Fruit fly (Drosophila melanogaster) whole organism, prepupa: ENCODE data around the gene CG11050.

Source experiments
- CG10631 ChIP-seq: fragments of 200-800 bp; sonication (Bioruptor generic); optimal IDR thresholded peaks from 2 replicates; lab custom pipeline; 2016; ENCODE audit warnings: missing biosample characterization, missing genetic modification characterization
- CG11902 ChIP-seq: fragments of 200-800 bp; sonication (Bioruptor generic); optimal IDR thresholded peaks from 3 replicates; lab custom pipeline; 2016; ENCODE audit warnings: missing biosample characterization, missing genetic modification characterization
- CG15336 ChIP-seq: fragments of 200-800 bp; sonication (Bioruptor generic); IDR thresholded peaks from 2 replicates; pipeline ENCODE4 v1.3.6; 2022; ENCODE audit warnings: missing biosample characterization, missing genetic modification characterization
- CG1621 ChIP-seq: fragments of 200-800 bp; sonication (Bioruptor generic); optimal IDR thresholded peaks from 3 replicates; lab custom pipeline; 2018; ENCODE audit warnings: missing biosample characterization, mild to moderate bottlenecking, missing genetic modification characterization
- CG3032 ChIP-seq: fragments of 200-800 bp; optimal IDR thresholded peaks from 2 replicates; lab custom pipeline; 2019; ENCODE audit warnings: missing biosample characterization, mild to moderate bottlenecking, missing genetic modification characterization, moderate library complexity
- CG32006 ChIP-seq: fragments of 200-800 bp; sonication (Bioruptor generic); optimal IDR thresholded peaks from 3 replicates; lab custom pipeline; 2017; ENCODE audit warnings: missing biosample characterization, mild to moderate bottlenecking, missing genetic modification characterization
- CG34406 ChIP-seq: fragments of 200-800 bp; sonication (Bioruptor generic); optimal IDR thresholded peaks from 3 replicates; lab custom pipeline; 2016; ENCODE audit warnings: missing biosample characterization, missing genetic modification characterization
- CG3919 ChIP-seq: fragments of 200-800 bp; sonication (Bioruptor generic); optimal IDR thresholded peaks from 3 replicates; lab custom pipeline; 2016; ENCODE audit warnings: missing biosample characterization, missing genetic modification characterization
- CG4318 ChIP-seq: fragments of 200-800 bp; sonication (Bioruptor generic); optimal IDR thresholded peaks from 3 replicates; lab custom pipeline; 2017; ENCODE audit warnings: missing biosample characterization, mild to moderate bottlenecking, missing genetic modification characterization
- CG6163 ChIP-seq: fragments of 200-800 bp; sonication (Bioruptor generic); IDR thresholded peaks from 3 replicates; pipeline ENCODE4 v1.3.6; 2022; ENCODE audit warnings: missing biosample characterization, missing genetic modification characterization
- CG6276 ChIP-seq: fragments of 200-800 bp; sonication (Bioruptor generic); optimal IDR thresholded peaks from 2 replicates; lab custom pipeline; 2017; ENCODE audit warnings: missing biosample characterization, mild to moderate bottlenecking, missing genetic modification characterization
- CG6792 ChIP-seq: fragments of 200-800 bp; sonication (Bioruptor generic); optimal IDR thresholded peaks from 3 replicates; lab custom pipeline; 2016; ENCODE audit warnings: missing biosample characterization, missing genetic modification characterization
- CG6808 ChIP-seq: fragments of 200-800 bp; sonication (Bioruptor generic); optimal IDR thresholded peaks from 3 replicates; lab custom pipeline; 2017; ENCODE audit warnings: missing biosample characterization, missing genetic modification characterization, mild to moderate bottlenecking, moderate library complexity, missing genetic modification reagents
- CG6854 ChIP-seq: fragments of 200-800 bp; sonication (Bioruptor generic); optimal IDR thresholded peaks from 2 replicates; lab custom pipeline; 2017; ENCODE audit warnings: missing biosample characterization, mild to moderate bottlenecking, missing genetic modification characterization
- CG9139 ChIP-seq: fragments of 200-800 bp; sonication (Bioruptor generic); optimal IDR thresholded peaks from 3 replicates; lab custom pipeline; 2017; ENCODE audit warnings: missing biosample characterization, mild to moderate bottlenecking, missing genetic modification characterization
- Hr38 ChIP-seq: sonication (Bioruptor generic); optimal IDR thresholded peaks from 2 replicates; lab custom pipeline; 2016; ENCODE audit warnings: missing biosample characterization, missing genetic modification characterization
- Lpt ChIP-seq: fragments of 200-800 bp; sonication (Bioruptor generic); optimal IDR thresholded peaks from 3 replicates; lab custom pipeline; 2016; ENCODE audit warnings: missing biosample characterization, missing genetic modification characterization
- Met ChIP-seq: fragments of 200-800 bp; sonication (Bioruptor generic); optimal IDR thresholded peaks from 3 replicates; lab custom pipeline; 2016; ENCODE audit warnings: missing biosample characterization, missing genetic modification characterization
- OdsH ChIP-seq: fragments of 200-800 bp; sonication (Bioruptor generic); optimal IDR thresholded peaks from 3 replicates; lab custom pipeline; 2016; ENCODE audit warnings: missing biosample characterization, missing genetic modification characterization
- Smox ChIP-seq: fragments of 200-800 bp; sonication (Bioruptor generic); optimal IDR thresholded peaks from 3 replicates; lab custom pipeline; 2016; ENCODE audit warnings: missing biosample characterization, missing genetic modification characterization
- Sox102F ChIP-seq: fragments of 200-800 bp; sonication (Bioruptor generic); optimal IDR thresholded peaks from 2 replicates; lab custom pipeline; 2016; ENCODE audit warnings: missing biosample characterization, mild to moderate bottlenecking, missing genetic modification characterization
- cyc ChIP-seq: fragments of 200-800 bp; sonication (Bioruptor generic); optimal IDR thresholded peaks from 3 replicates; lab custom pipeline; 2016; ENCODE audit warnings: missing biosample characterization, missing genetic modification characterization
- dac ChIP-seq: fragments of 200-800 bp; sonication (Bioruptor generic); optimal IDR thresholded peaks from 2 replicates; lab custom pipeline; 2017; ENCODE audit warnings: missing biosample characterization, mild to moderate bottlenecking, missing genetic modification characterization
- esn ChIP-seq: fragments of 200-800 bp; sonication (Bioruptor generic); optimal IDR thresholded peaks from 2 replicates; lab custom pipeline; 2016; ENCODE audit warnings: missing biosample characterization, mild to moderate bottlenecking, missing genetic modification characterization, moderate library complexity
- fd85E ChIP-seq: fragments of 200-800 bp; sonication (Bioruptor generic); optimal IDR thresholded peaks from 3 replicates; lab custom pipeline; 2016; ENCODE audit warnings: missing biosample characterization, missing genetic modification characterization
- fkh ChIP-seq: fragments of 200-800 bp; sonication (Bioruptor generic); optimal IDR thresholded peaks from 3 replicates; lab custom pipeline; 2017; ENCODE audit warnings: missing biosample characterization, mild to moderate bottlenecking, missing genetic modification characterization, moderate library complexity
- net ChIP-seq: fragments of 200-800 bp; sonication (Bioruptor generic); optimal IDR thresholded peaks from 3 replicates; lab custom pipeline; 2016; ENCODE audit warnings: missing biosample characterization, missing genetic modification characterization
- pdm3 ChIP-seq: fragments of 200-800 bp; sonication (Bioruptor generic); optimal IDR thresholded peaks from 3 replicates; lab custom pipeline; 2016; ENCODE audit warnings: missing biosample characterization, missing genetic modification characterization
- salr ChIP-seq, 2 experiments: fragments of 200-800 bp; sonication (Bioruptor generic); optimal IDR thresholded peaks; 3 replicates each; lab custom pipeline; 2016 to 2018; ENCODE audit warnings: missing biosample characterization in 2 of 2, missing genetic modification characterization in 2 of 2, mild to moderate bottlenecking in 1 of 2
- spab ChIP-seq: fragments of 200-800 bp; sonication (Bioruptor generic); optimal IDR thresholded peaks from 2 replicates; lab custom pipeline; 2017; ENCODE audit warnings: missing biosample characterization, mild to moderate bottlenecking, missing genetic modification characterization, missing genetic modification reagents
- svp ChIP-seq: fragments of 200-800 bp; sonication (Bioruptor generic); peaks from one replicate; lab custom pipeline; 2016; ENCODE audit warnings: missing biosample characterization, missing genetic modification characterization
- topi ChIP-seq: fragments of 200-800 bp; sonication (Bioruptor generic); optimal IDR thresholded peaks from 3 replicates; lab custom pipeline; 2016; ENCODE audit warnings: missing biosample characterization, missing genetic modification characterization
- vri ChIP-seq: fragments of 200-800 bp; sonication (Bioruptor generic); optimal IDR thresholded peaks from 3 replicates; lab custom pipeline; 2016; ENCODE audit warnings: missing biosample characterization, mild to moderate bottlenecking, missing genetic modification characterization

CG11050 gene

dm6 chr2L:6612477-6613004 lies 1.7 kb downstream of the CG11050 start (continued):
- TF ChIP-seq CG15336 (GFP tag; lab: Robert Waterston, UW) (peak; percentile 100), esn (peak; percentile 100), cyc (GFP tag; lab: Kevin White, UChicago) (peak; percentile 100), CG4318 (GFP tag; lab: Kevin White, UChicago) (peak; percentile 100), vri (GFP tag; lab: Kevin White, UChicago) (peak; percentile 100), Hr38 (GFP tag; lab: Kevin White, UChicago) (peak; percentile 98), Met (GFP tag; lab: Kevin White, UChicago) (peak; percentile 100), salr (GFP tag; optimal IDR thresholded peaks at IDR 0.05; lab: Kevin White, UChicago) (peak; percentile 100), CG3919 (GFP tag; lab: Kevin White, UChicago) (peak; percentile 100)

- TF ChIP-seq topi (GFP tag; lab: Kevin White, UChicago) (no peak), Lpt (GFP tag; lab: Kevin White, UChicago) (no peak), CG10631 (no peak), fkh (GFP tag; lab: Kevin White, UChicago) (no peak), CG34406 (GFP tag; lab: Kevin White, UChicago) (no peak), CG3032 (tag; lab: Kevin White, UChicago) (no peak), esn (no peak), dac (GFP tag; lab: Kevin White, UChicago) (no peak), CG6808 (GFP tag; lab: Kevin White, UChicago) (no peak), CG32006 (no peak), CG6276 (no peak), Smox (GFP tag; lab: Kevin White, UChicago) (no peak)
- TF ChIP-seq, all 60 proteins: peak for 0
Measured at dm6 chr2L:6613156-6613555, 2.3 kb downstream of the CG11050 start.

- TF ChIP-seq CG9139 (GFP tag; lab: Kevin White, UChicago) = no peak
- TF ChIP-seq cyc (GFP tag; lab: Kevin White, UChicago) = no peak
- no peak for TF ChIP-seq OdsH (GFP tag; lab: Kevin White, UChicago)
- TF ChIP-seq svp (GFP tag; lab: Kevin White, UChicago) = peak; percentile 36
- no peak for TF ChIP-seq CG6163
- TF ChIP-seq CG6276 = no peak
- TF ChIP-seq CG6808 (GFP tag; lab: Kevin White, UChicago) = no peak
- TF ChIP-seq Lpt (GFP tag; lab: Kevin White, UChicago) = no peak
- TF ChIP-seq, all 60 proteins: peak for 1
Measured at dm6 chr2L:6614229-6614935, 3.6 kb downstream of the CG11050 start.

dm6 chr2L:6621600-6621999 lies 10.8 kb downstream of the CG11050 start, which contains the start of gene DIP-iota:
TSS of gene DIP-iota (minus strand) at chr2L:6621700.
- no peak for TF ChIP-seq dac (GFP tag; lab: Kevin White, UChicago)
- TF ChIP-seq esn = no peak
- no peak for TF ChIP-seq CG6163
- TF ChIP-seq CG6854 (GFP tag; lab: Kevin White, UChicago) = no peak
- no peak for TF ChIP-seq CG34406 (GFP tag; lab: Kevin White, UChicago)
- no peak for TF ChIP-seq pdm3 (GFP tag; lab: Kevin White, UChicago)
- TF ChIP-seq net (GFP tag; lab: Kevin White, UChicago) = no peak
- TF ChIP-seq CG4318 (GFP tag; lab: Kevin White, UChicago) = no peak
- no peak for TF ChIP-seq CG6792
- TF ChIP-seq CG32006 = no peak
- TF ChIP-seq CG6808 (GFP tag; lab: Kevin White, UChicago) = no peak
- no peak for TF ChIP-seq fd85E (GFP tag; lab: Kevin White, UChicago)
- TF ChIP-seq OdsH (GFP tag; lab: Kevin White, UChicago) = no peak
- no peak for TF ChIP-seq Sox102F
- TF ChIP-seq CG11902 (GFP tag; lab: Kevin White, UChicago) = no peak
- no peak for TF ChIP-seq CG1621
- no peak for TF ChIP-seq CG6276
- TF ChIP-seq spab (GFP tag; lab: Kevin White, UChicago) = no peak
